Worm (Caenorhabditis elegans) whole organism, late embryonic: ENCODE results near the gene srd-21.

Experiments used
- hlh-8 ChIP-seq: sonication (generic microtip); optimal IDR thresholded peaks from 2 replicates; lab custom pipeline; 2016; ENCODE audit warnings: missing genotype, missing genetic modification characterization, missing compliant biosample characterization
- pha-4 ChIP-seq: fragments of 150-350 bp; optimal IDR thresholded peaks from 2 replicates; lab custom pipeline; 2018; ENCODE audit warnings: missing biosample characterization, missing genetic modification reagents, missing genetic modification characterization

DNA sequence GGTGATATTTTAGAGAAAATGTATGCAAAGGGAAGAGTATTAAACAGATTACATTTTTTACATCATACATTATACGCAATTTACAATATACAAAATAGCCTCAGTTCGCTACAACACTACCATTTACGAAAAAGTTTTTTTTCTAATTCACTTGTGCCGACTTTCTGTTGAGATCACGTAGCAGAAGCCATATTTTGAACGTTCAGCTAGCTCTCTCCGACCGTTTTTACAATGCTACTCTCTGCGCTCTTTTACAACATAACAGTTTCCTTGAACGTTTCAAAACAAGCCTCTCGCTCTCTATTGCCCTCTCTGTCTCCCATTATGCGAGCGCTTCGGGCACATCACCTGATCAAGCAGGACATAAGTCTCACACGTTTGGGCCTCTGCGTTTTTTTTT is 26.6 kb upstream of the srd-21 start, which contains the start of gene T03E6.8:
- TF ChIP-seq hlh-8 (tag; lab: Kevin White, UChicago) (no peak), pha-4 (tag; lab: Kevin White, UChicago) (no peak)
